Worm (Caenorhabditis elegans): Measurements from ENCODE around the gene srxa-1.

Gene srxa-1

ce11 chrV:20713620-20714019, 18.3 kb upstream of the srxa-1 start, which contains the start of gene Y44A6C.1:
Y44A6C.1 (plus strand) TSS chrV:20713920.
- TF ChIP-seq flt-1 (GFP tag; IDR thresholded peaks at IDR 0.05) (no peak), tra-4 (tag; optimal IDR thresholded peaks at IDR 0.05) (no peak), hmbx-1 (tag; optimal IDR thresholded peaks at IDR 0.05) (no peak), aly-1 (tag; optimal IDR thresholded peaks at IDR 0.05) (no peak), ama-1 (optimal IDR thresholded peaks at IDR 0.05) (no peak), tbx-37 (GFP tag; conservative IDR thresholded peaks at IDR 0.05) (no peak), ceh-13 (GFP tag; optimal IDR thresholded peaks at IDR 0.05) (no peak), sea-1 (GFP tag; conservative IDR thresholded peaks at IDR 0.05) (no peak), F13C5.2 (tag; optimal IDR thresholded peaks at IDR 0.05) (no peak), hmg-4 (GFP tag; optimal IDR thresholded peaks at IDR 0.05) (no peak), scrt-1 (GFP tag; IDR thresholded peaks at IDR 0.05) (no peak), B0310.2 (tag; optimal IDR thresholded peaks at IDR 0.05) (no peak), hnd-1 (tag; optimal IDR thresholded peaks at IDR 0.05) (no peak), ceh-36 (tag; optimal IDR thresholded peaks at IDR 0.05) (no peak), ets-7 (tag; optimal IDR thresholded peaks at IDR 0.05) (no peak), pes-1 (GFP tag; IDR thresholded peaks at IDR 0.05) (no peak), tbx-11 (GFP tag; IDR thresholded peaks at IDR 0.05) (no peak)

- TF ChIP-seq ama-1 (optimal IDR thresholded peaks at IDR 0.05) (no peak), ceh-13 (GFP tag; optimal IDR thresholded peaks at IDR 0.05) (no peak), sea-1 (GFP tag; conservative IDR thresholded peaks at IDR 0.05) (no peak), B0310.2 (tag; optimal IDR thresholded peaks at IDR 0.05) (no peak), flt-1 (GFP tag; IDR thresholded peaks at IDR 0.05) (no peak), aly-1 (tag; optimal IDR thresholded peaks at IDR 0.05) (no peak), tbx-11 (GFP tag; IDR thresholded peaks at IDR 0.05) (no peak), hmg-4 (GFP tag; optimal IDR thresholded peaks at IDR 0.05) (no peak), pes-1 (GFP tag; IDR thresholded peaks at IDR 0.05) (no peak), hmbx-1 (tag; optimal IDR thresholded peaks at IDR 0.05) (no peak)
These were observed 17.4 kb upstream of the srxa-1 start for ce11 chrV:20714503-20714902.

- no peak for TF ChIP-seq hmg-4 (GFP tag; optimal IDR thresholded peaks at IDR 0.05)
These were observed 15.6 kb upstream of the srxa-1 start for ce11 chrV:20716267-20716666.

- TF ChIP-seq tbx-11 (GFP tag; IDR thresholded peaks at IDR 0.05) (no peak), hmg-4 (GFP tag; optimal IDR thresholded peaks at IDR 0.05) (no peak), B0310.2 (tag; optimal IDR thresholded peaks at IDR 0.05) (no peak), hmbx-1 (tag; optimal IDR thresholded peaks at IDR 0.05) (no peak), pes-1 (GFP tag; IDR thresholded peaks at IDR 0.05) (no peak), ceh-36 (tag; optimal IDR thresholded peaks at IDR 0.05) (no peak), hnd-1 (tag; optimal IDR thresholded peaks at IDR 0.05) (no peak), ceh-13 (GFP tag; optimal IDR thresholded peaks at IDR 0.05) (no peak), ama-1 (optimal IDR thresholded peaks at IDR 0.05) (no peak)
These were observed 15.0 kb upstream of the srxa-1 start for ce11 chrV:20716830-20717441.

- no peak for TF ChIP-seq F13C5.2 (tag; optimal IDR thresholded peaks at IDR 0.05)
- TF ChIP-seq B0310.2 (tag; optimal IDR thresholded peaks at IDR 0.05) = no peak
- no peak for TF ChIP-seq ceh-36 (tag; optimal IDR thresholded peaks at IDR 0.05)
- no peak for TF ChIP-seq tra-4 (tag; optimal IDR thresholded peaks at IDR 0.05)
- no peak for TF ChIP-seq flt-1 (GFP tag; IDR thresholded peaks at IDR 0.05)
- no peak for TF ChIP-seq aly-1 (tag; optimal IDR thresholded peaks at IDR 0.05)
- no peak for TF ChIP-seq scrt-1 (GFP tag; IDR thresholded peaks at IDR 0.05)
- TF ChIP-seq ama-1 (optimal IDR thresholded peaks at IDR 0.05) = no peak
- TF ChIP-seq ets-7 (tag; optimal IDR thresholded peaks at IDR 0.05) = no peak
- TF ChIP-seq hnd-1 (tag; optimal IDR thresholded peaks at IDR 0.05) = no peak
- TF ChIP-seq tbx-11 (GFP tag; IDR thresholded peaks at IDR 0.05) = no peak
- no peak for TF ChIP-seq ceh-13 (GFP tag; optimal IDR thresholded peaks at IDR 0.05)
- no peak for TF ChIP-seq pes-1 (GFP tag; IDR thresholded peaks at IDR 0.05)
- no peak for TF ChIP-seq tbx-37 (GFP tag; conservative IDR thresholded peaks at IDR 0.05)
- no peak for TF ChIP-seq hmbx-1 (tag; optimal IDR thresholded peaks at IDR 0.05)
- no peak for TF ChIP-seq hmg-4 (GFP tag; optimal IDR thresholded peaks at IDR 0.05)
- no peak for TF ChIP-seq sea-1 (GFP tag; conservative IDR thresholded peaks at IDR 0.05)
These were observed 10.0 kb upstream of the srxa-1 start, which contains the start of gene Y44A6C.2 for ce11 chrV:20721934-20722333. Y44A6C.2 (plus strand) TSS chrV:20722234.

- no peak for TF ChIP-seq scrt-1 (GFP tag; IDR thresholded peaks at IDR 0.05)
- no peak for TF ChIP-seq aly-1 (tag; optimal IDR thresholded peaks at IDR 0.05)
- TF ChIP-seq F13C5.2 (tag; optimal IDR thresholded peaks at IDR 0.05) = no peak
- no peak for TF ChIP-seq ceh-36 (tag; optimal IDR thresholded peaks at IDR 0.05)
- TF ChIP-seq ceh-13 (GFP tag; optimal IDR thresholded peaks at IDR 0.05) = no peak
- no peak for TF ChIP-seq tbx-11 (GFP tag; IDR thresholded peaks at IDR 0.05)
These were observed 9.4 kb upstream of the srxa-1 start for ce11 chrV:20722447-20722846.

- TF ChIP-seq hmbx-1 (tag; optimal IDR thresholded peaks at IDR 0.05) (no peak), ets-7 (tag; optimal IDR thresholded peaks at IDR 0.05) (no peak), F13C5.2 (tag; optimal IDR thresholded peaks at IDR 0.05) (no peak), flt-1 (GFP tag; IDR thresholded peaks at IDR 0.05) (no peak), ceh-36 (tag; optimal IDR thresholded peaks at IDR 0.05) (no peak), ceh-13 (GFP tag; optimal IDR thresholded peaks at IDR 0.05) (no peak), hmg-4 (GFP tag; optimal IDR thresholded peaks at IDR 0.05) (no peak)
These were observed 4.4 kb upstream of the srxa-1 start for ce11 chrV:20727458-20727857.

ce11 chrV:20728763-20729350, 3.0 kb upstream of the srxa-1 start, which contains the start of gene ipla-3:
ipla-3 (minus strand) TSS chrV:20729272.
- TF ChIP-seq tbx-11 (GFP tag; IDR thresholded peaks at IDR 0.05) = no peak
- TF ChIP-seq F13C5.2 (tag; optimal IDR thresholded peaks at IDR 0.05) = no peak
- no peak for TF ChIP-seq aly-1 (tag; optimal IDR thresholded peaks at IDR 0.05)
- no peak for TF ChIP-seq ceh-36 (tag; optimal IDR thresholded peaks at IDR 0.05)
- TF ChIP-seq hmbx-1 (tag; optimal IDR thresholded peaks at IDR 0.05) = no peak
- no peak for TF ChIP-seq flt-1 (GFP tag; IDR thresholded peaks at IDR 0.05)

All from whole organism, early embryonic.